Worm (Caenorhabditis elegans): ENCODE data around the gene acp-6.

acp-6 gene

ce11 chrIV:6376473-6377115 is 49.3 kb downstream of the acp-6 start, which contains the start of the genes hrpf-2 and bli-6 (continued):
- TF ChIP-seq mes-2 (tag; optimal IDR thresholded peaks at IDR 0.05; ENCODE audit: poor library complexity, severe bottlenecking) (peak; percentile 81), hlh-30 (tag; optimal IDR thresholded peaks at IDR 0.05; ENCODE audit: insufficient read depth) (peak; percentile 28), nhr-237 (tag; optimal IDR thresholded peaks at IDR 0.05) (no peak), nhr-77 (tag; optimal IDR thresholded peaks at IDR 0.05) (peak; percentile 51), Y5F2A.4 (GFP tag; optimal IDR thresholded peaks at IDR 0.05) (no peak), nhr-102 (tag; optimal IDR thresholded peaks at IDR 0.05) (peak; percentile 17), snpc-1.2 (GFP tag; IDR thresholded peaks at IDR 0.05) (peak; percentile 75), mep-1 (tag; optimal IDR thresholded peaks at IDR 0.05) (peak; percentile 62), lin-15B (tag; optimal IDR thresholded peaks at IDR 0.05) (peak; percentile 17), fkh-10 (GFP tag; optimal IDR thresholded peaks at IDR 0.05) (peak; percentile 54), pha-4 (GFP tag; IDR thresholded peaks at IDR 0.05) (no peak), pha-4 (tag; optimal IDR thresholded peaks at IDR 0.05) (peak; percentile 44), snpc-4 (tag; optimal IDR thresholded peaks at IDR 0.05) (no peak)
